Fruit fly (Drosophila melanogaster) whole organism, embryonic: ENCODE data around the gene UQCR-C2.

Experiments
- Antp ChIP-seq: fragments of 200-800 bp; sonication (Bioruptor generic); optimal IDR thresholded peaks from 3 replicates; lab custom pipeline; 2016; ENCODE audit warnings: missing biosample characterization, missing genetic modification characterization
- Bdp1 ChIP-seq: fragments of 200-800 bp; sonication (Bioruptor generic); optimal IDR thresholded peaks from 3 replicates; lab custom pipeline; 2016; ENCODE audit warnings: missing biosample characterization, missing genetic modification characterization
- CG11093 ChIP-seq: fragments of 200-800 bp; sonication (Bioruptor generic); IDR thresholded peaks from 3 replicates; pipeline ENCODE4 v1.3.6; 2022; ENCODE audit warnings: missing biosample characterization, missing genetic modification characterization
- CG11696 ChIP-seq: fragments of 200-800 bp; sonication (Bioruptor generic); IDR thresholded peaks from 2 replicates; pipeline ENCODE4 v1.3.6; 2022; ENCODE audit warnings: missing biosample characterization, missing genetic modification characterization
- CG1233 ChIP-seq: fragments of 200-800 bp; sonication (Bioruptor generic); optimal IDR thresholded peaks from 4 replicates; lab custom pipeline; 2018; ENCODE audit warnings: missing biosample characterization, mild to moderate bottlenecking, missing genetic modification characterization
- CG12391 ChIP-seq: fragments of 200-800 bp; sonication (Bioruptor generic); optimal IDR thresholded peaks from 3 replicates; lab custom pipeline; 2018; ENCODE audit warnings: missing biosample characterization, mild to moderate bottlenecking, missing genetic modification characterization, moderate library complexity
- CG12769 ChIP-seq: fragments of 200-800 bp; sonication (Bioruptor generic); optimal IDR thresholded peaks from 2 replicates; lab custom pipeline; 2019; ENCODE audit warnings: missing biosample characterization, mild to moderate bottlenecking, missing genetic modification characterization, moderate library complexity
- CG13287 ChIP-seq: fragments of 200-800 bp; sonication (Bioruptor generic); IDR thresholded peaks from 2 replicates; pipeline ENCODE4 v1.3.6; 2022; ENCODE audit warnings: missing biosample characterization, missing genetic modification characterization; ENCODE audit not compliant: partially characterized antibody
- CG13296 ChIP-seq: fragments of 200-800 bp; sonication (Bioruptor generic); optimal IDR thresholded peaks from 3 replicates; lab custom pipeline; 2018; ENCODE audit warnings: missing biosample characterization, mild to moderate bottlenecking, missing genetic modification characterization
- CG14860 ChIP-seq: fragments of 200-800 bp; sonication (Bioruptor generic); IDR thresholded peaks from 3 replicates; pipeline ENCODE4 v1.3.6; 2022; ENCODE audit warnings: missing biosample characterization, missing genetic modification characterization; ENCODE audit not compliant: partially characterized antibody
- CG15514 ChIP-seq: fragments of 200-800 bp; sonication (Bioruptor generic); optimal IDR thresholded peaks from 3 replicates; lab custom pipeline; 2017; ENCODE audit warnings: missing biosample characterization, missing genetic modification characterization, mild to moderate bottlenecking, moderate library complexity, missing genetic modification reagents
- CG15601 ChIP-seq: fragments of 200-800 bp; sonication (Bioruptor generic); optimal IDR thresholded peaks from 3 replicates; lab custom pipeline; 2019; ENCODE audit warnings: missing biosample characterization, mild to moderate bottlenecking, missing genetic modification characterization, moderate library complexity
- CG17361 ChIP-seq: fragments of 200-800 bp; sonication (Bioruptor generic); IDR thresholded peaks from 3 replicates; pipeline ENCODE4 v1.3.6; 2022; ENCODE audit warnings: missing biosample characterization, missing genetic modification characterization
- CG18011 ChIP-seq: fragments of 200-800 bp; sonication (Bioruptor generic); optimal IDR thresholded peaks from 2 replicates; lab custom pipeline; 2017; ENCODE audit warnings: missing biosample characterization, missing genetic modification characterization, mild to moderate bottlenecking, moderate library complexity, missing genotype
- CG2202 ChIP-seq: fragments of 200-800 bp; sonication (Bioruptor generic); optimal IDR thresholded peaks from 2 replicates; lab custom pipeline; 2018; ENCODE audit warnings: missing biosample characterization, mild to moderate bottlenecking, missing genetic modification characterization
- CG3838 ChIP-seq: fragments of 200-800 bp; sonication (Bioruptor generic); optimal IDR thresholded peaks from 3 replicates; lab custom pipeline; 2016; ENCODE audit warnings: missing biosample characterization, missing genetic modification characterization
- CG4424 ChIP-seq: fragments of 200-800 bp; sonication (Bioruptor generic); optimal IDR thresholded peaks from 3 replicates; lab custom pipeline; 2016; ENCODE audit warnings: missing biosample characterization, missing genetic modification characterization
- CG4820 ChIP-seq: fragments of 200-800 bp; sonication (Bioruptor generic); optimal IDR thresholded peaks from 3 replicates; lab custom pipeline; 2016; ENCODE audit warnings: missing biosample characterization, missing genetic modification characterization
- CG5953 ChIP-seq: fragments of 200-800 bp; sonication (Bioruptor generic); IDR thresholded peaks from 2 replicates; pipeline ENCODE4 v1.3.6; 2022; ENCODE audit warnings: missing biosample characterization, missing genetic modification characterization
- CG7928 ChIP-seq: fragments of 200-800 bp; sonication (Bioruptor generic); optimal IDR thresholded peaks from 2 replicates; lab custom pipeline; 2017; ENCODE audit warnings: missing biosample characterization, mild to moderate bottlenecking, missing genetic modification characterization
- CG8290 ChIP-seq, 3 experiments: fragments of 200-800 bp; sonication (Bioruptor generic); optimal IDR thresholded peaks; 2 replicates each; lab custom pipeline; 2016 to 2019; ENCODE audit warnings: missing biosample characterization in 3 of 3, missing genetic modification characterization in 3 of 3, mild to moderate bottlenecking in 2 of 3, moderate library complexity in 1 of 3
- CG8944 ChIP-seq: fragments of 200-800 bp; sonication (Bioruptor generic); optimal IDR thresholded peaks from 3 replicates; lab custom pipeline; 2016; ENCODE audit warnings: missing biosample characterization, missing genetic modification characterization
- CG9609 ChIP-seq: fragments of 200-800 bp; sonication (Bioruptor generic); optimal IDR thresholded peaks from 3 replicates; lab custom pipeline; 2016; ENCODE audit warnings: missing biosample characterization, missing genetic modification characterization
- CG9727 ChIP-seq: fragments of 200-800 bp; sonication (Bioruptor generic); optimal IDR thresholded peaks from 3 replicates; lab custom pipeline; 2017; ENCODE audit warnings: missing biosample characterization, mild to moderate bottlenecking, missing genetic modification characterization
- Eip74EF ChIP-seq, 2 experiments: fragments of 200-800 bp in 1 of 2; fragments of >200 bp in 1 of 2; sonication (Bioruptor generic) in 1 of 2; optimal IDR thresholded peaks; 2 replicates each; lab custom pipeline; 2017 to 2019; ENCODE audit warnings: missing biosample characterization in 2 of 2, missing genetic modification characterization in 2 of 2, mild to moderate bottlenecking in 1 of 2, moderate library complexity in 1 of 2
- HLH4C ChIP-seq: fragments of 200-800 bp; sonication (Bioruptor generic); IDR thresholded peaks from 3 replicates; pipeline ENCODE4 v1.3.6; 2022; ENCODE audit warnings: missing biosample characterization, missing genetic modification characterization; ENCODE audit not compliant: partially characterized antibody
- HLH54F ChIP-seq: fragments of 200-800 bp; sonication (Bioruptor generic); optimal IDR thresholded peaks from 3 replicates; lab custom pipeline; 2016; ENCODE audit warnings: missing biosample characterization, missing genetic modification characterization
- HmgZ ChIP-seq: fragments of 200-800 bp; sonication (Bioruptor generic); optimal IDR thresholded peaks from 2 replicates; lab custom pipeline; 2018; ENCODE audit warnings: missing biosample characterization, mild to moderate bottlenecking, missing genetic modification characterization
- Hr3 ChIP-seq: fragments of 200-800 bp; sonication (Bioruptor generic); optimal IDR thresholded peaks from 3 replicates; lab custom pipeline; 2016; ENCODE audit warnings: missing biosample characterization, missing genetic modification characterization
- Hr78 ChIP-seq, 2 experiments: fragments of 200-800 bp in 1 of 2; fragments of >200 bp in 1 of 2; sonication (Bioruptor generic) in 1 of 2; optimal IDR thresholded peaks; 2 replicates each; lab custom pipeline; 2017 to 2019; ENCODE audit warnings: missing biosample characterization in 2 of 2, missing genetic modification characterization in 2 of 2, mild to moderate bottlenecking in 1 of 2, moderate library complexity in 1 of 2
- MBD-R2 ChIP-seq: fragments of 200-800 bp; sonication (Bioruptor generic); IDR thresholded peaks from 2 replicates; pipeline ENCODE4 v1.3.6; 2022; ENCODE audit warnings: missing biosample characterization, missing genetic modification characterization
- Meics ChIP-seq: fragments of 200-800 bp; sonication (Bioruptor generic); optimal IDR thresholded peaks from 2 replicates; lab custom pipeline; 2017; ENCODE audit warnings: missing biosample characterization, mild to moderate bottlenecking, missing genetic modification characterization
- Nf-YB ChIP-seq: fragments of 200-800 bp; sonication (Bioruptor generic); optimal IDR thresholded peaks from 3 replicates; lab custom pipeline; 2019; ENCODE audit warnings: missing biosample characterization, mild to moderate bottlenecking, missing genetic modification characterization, moderate library complexity
- PHDP ChIP-seq: fragments of 200-800 bp; sonication (Bioruptor generic); optimal IDR thresholded peaks from 3 replicates; lab custom pipeline; 2018; ENCODE audit warnings: missing biosample characterization, mild to moderate bottlenecking, missing genetic modification characterization, moderate library complexity
- cg ChIP-seq: fragments of 200-800 bp; sonication (Bioruptor generic); optimal IDR thresholded peaks from 3 replicates; lab custom pipeline; 2019; ENCODE audit warnings: missing biosample characterization, mild to moderate bottlenecking, missing genetic modification characterization, moderate library complexity
- dati ChIP-seq: fragments of 200-800 bp; sonication (Bioruptor generic); IDR thresholded peaks from 2 replicates; pipeline ENCODE4 v1.3.6; 2022; ENCODE audit warnings: missing biosample characterization, missing genetic modification characterization
- dpn ChIP-seq, 2 experiments: fragments of 200-800 bp; sonication (Bioruptor generic); optimal IDR thresholded peaks; 3 replicates each; lab custom pipeline; 2016; ENCODE audit warnings: missing biosample characterization in 2 of 2, missing genetic modification characterization in 2 of 2
- emc ChIP-seq: fragments of 200-800 bp; sonication (Bioruptor generic); optimal IDR thresholded peaks from 2 replicates; lab custom pipeline; 2016; ENCODE audit warnings: missing biosample characterization, missing genetic modification characterization
- fd64A ChIP-seq: fragments of 200-800 bp; sonication (Bioruptor generic); optimal IDR thresholded peaks from 3 replicates; lab custom pipeline; 2018; ENCODE audit warnings: missing biosample characterization, mild to moderate bottlenecking, missing genetic modification characterization
- fu2 ChIP-seq: fragments of 200-800 bp; sonication (Bioruptor generic); optimal IDR thresholded peaks from 2 replicates; lab custom pipeline; 2016; ENCODE audit warnings: missing biosample characterization, missing genetic modification characterization
- gsb ChIP-seq: fragments of 200-800 bp; sonication (Bioruptor generic); IDR thresholded peaks from 2 replicates; pipeline ENCODE4 v1.3.6; 2022; ENCODE audit warnings: missing biosample characterization, missing genetic modification characterization
- hbn ChIP-seq: fragments of 200-800 bp; sonication (Bioruptor generic); IDR thresholded peaks from 2 replicates; pipeline ENCODE4 v1.3.6; 2022; ENCODE audit warnings: missing biosample characterization, missing genetic modification characterization; ENCODE audit not compliant: partially characterized antibody
- kni ChIP-seq: fragments of 200-800 bp; sonication (Bioruptor generic); optimal IDR thresholded peaks from 3 replicates; lab custom pipeline; 2017; ENCODE audit warnings: mild to moderate bottlenecking, missing biosample characterization, missing genetic modification reagents, missing genetic modification characterization
- knrl ChIP-seq: fragments of 200-800 bp; sonication (Bioruptor generic); IDR thresholded peaks from 3 replicates; pipeline ENCODE4 v1.3.6; 2022; ENCODE audit warnings: missing biosample characterization, missing genetic modification characterization; ENCODE audit not compliant: partially characterized antibody
- org-1 ChIP-seq: fragments of 200-800 bp; sonication (Bioruptor generic); optimal IDR thresholded peaks from 2 replicates; lab custom pipeline; 2017; ENCODE audit warnings: missing biosample characterization, missing genetic modification characterization
- phol ChIP-seq: fragments of 200-800 bp; sonication (Bioruptor generic); optimal IDR thresholded peaks from 3 replicates; lab custom pipeline; 2018; ENCODE audit warnings: missing biosample characterization, mild to moderate bottlenecking, missing genetic modification characterization, moderate library complexity
- tin ChIP-seq: fragments of 200-800 bp; sonication (Bioruptor generic); optimal IDR thresholded peaks from 3 replicates; lab custom pipeline; 2016; ENCODE audit warnings: missing biosample characterization, missing genetic modification characterization
- tll ChIP-seq, 2 experiments: fragments of 200-800 bp in 1 of 2; fragments of >200 bp in 1 of 2; sonication (Bioruptor generic) in 1 of 2; optimal IDR thresholded peaks; 2 replicates each; lab custom pipeline; 2017 to 2019; ENCODE audit warnings: missing biosample characterization in 2 of 2, missing genetic modification characterization in 2 of 2, mild to moderate bottlenecking in 1 of 2, moderate library complexity in 1 of 2

UQCR-C2 gene

dm6 chr3L:16581201-16581705 is 2.7 kb upstream of the UQCR-C2 start, which contains the start of gene Smn (continued):
- TF ChIP-seq CG11696: no peak
- TF ChIP-seq CG11093 (GFP tag; lab: Robert Waterston, UW): 0 out of 3 replicates have a peak, but pooled peaks have one; percentile 13
- peak; percentile 22 for TF ChIP-seq Bdp1 (GFP tag; lab: Kevin White, UChicago)
- TF ChIP-seq CG17361: peak; percentile 58; the same call in 2 of the 3 replicates
- peak; percentile 36 for TF ChIP-seq CG9609 (GFP tag; lab: Kevin White, UChicago)
- no peak for TF ChIP-seq gsb (GFP tag; lab: Robert Waterston, UW)
- peak; percentile 23 for TF ChIP-seq CG18011 (GFP tag; lab: Kevin White, UChicago)
- peak; percentile 37 for TF ChIP-seq CG4424 (GFP tag; lab: Kevin White, UChicago)
- TF ChIP-seq emc (GFP tag; lab: Kevin White, UChicago): no peak
- peak; percentile 81 for TF ChIP-seq HLH4C (GFP tag; lab: Robert Waterston, UW)
- TF ChIP-seq Eip74EF (GFP tag; optimal IDR thresholded peaks at IDR 0.05; lab: Kevin White, UChicago): no peak
- TF ChIP-seq kni (GFP tag; lab: Kevin White, UChicago): peak; percentile 35
- no peak for TF ChIP-seq CG5953 (GFP tag; lab: Robert Waterston, UW)
- peak; percentile 27 for TF ChIP-seq CG13296 (GFP tag; lab: Kevin White, UChicago)
- TF ChIP-seq CG8944: peak; percentile 22
- TF ChIP-seq CG4820 (GFP tag; lab: Kevin White, UChicago): peak; percentile 27
- TF ChIP-seq CG12769 (tag; lab: Kevin White, UChicago): peak; percentile 29
- peak; percentile 55 for TF ChIP-seq MBD-R2
- TF ChIP-seq knrl (GFP tag; lab: Robert Waterston, UW): peak; percentile 86
- TF ChIP-seq Nf-YB (GFP tag; lab: Kevin White, UChicago): peak; percentile 7
- peak; percentile 29 for TF ChIP-seq CG1233
- TF ChIP-seq tll (GFP tag; optimal IDR thresholded peaks at IDR 0.05; lab: Kevin White, UChicago): no peak
- TF ChIP-seq phol (tag; lab: Kevin White, UChicago): peak; percentile 59
- TF ChIP-seq CG14860 (GFP tag; lab: Robert Waterston, UW): peak; percentile 84
- peak; percentile 52 for TF ChIP-seq Meics (GFP tag; lab: Kevin White, UChicago)
- TF ChIP-seq CG12391 (tag; lab: Kevin White, UChicago): peak; percentile 61
- peak; percentile 47 for TF ChIP-seq PHDP
- peak; percentile 77 for TF ChIP-seq hbn
- TF ChIP-seq HLH54F (GFP tag; lab: Kevin White, UChicago): peak; percentile 60
- TF ChIP-seq fu2 (GFP tag; lab: Kevin White, UChicago): peak; percentile 51
- TF ChIP-seq tin (GFP tag; lab: Kevin White, UChicago): peak; percentile 44
- TF ChIP-seq CG15601 (tag; lab: Kevin White, UChicago): peak; percentile 19
- TF ChIP-seq CG13287 (GFP tag; lab: Robert Waterston, UW): peak; percentile 84
- no peak for TF ChIP-seq CG2202
- TF ChIP-seq CG15514: peak; percentile 57
- TF ChIP-seq HmgZ: peak; percentile 29
- TF ChIP-seq org-1 (GFP tag; lab: Kevin White, UChicago): peak; percentile 1
- TF ChIP-seq dati (GFP tag; lab: Robert Waterston, UW): no peak
- TF ChIP-seq CG3838 (GFP tag; lab: Kevin White, UChicago): no peak
- peak; percentile 52 for TF ChIP-seq Hr3 (GFP tag; lab: Kevin White, UChicago)
- TF ChIP-seq dpn (GFP tag; optimal IDR thresholded peaks at IDR 0.05; lab: Kevin White, UChicago): peak; percentile 39 to 58
- peak; percentile 68 for TF ChIP-seq CG8290 (GFP tag; optimal IDR thresholded peaks at IDR 0.05; lab: Kevin White, UChicago)
- TF ChIP-seq CG8290 (tag; optimal IDR thresholded peaks at IDR 0.05; lab: Kevin White, UChicago): peak; percentile 13 to 67
- no peak for TF ChIP-seq fd64A (GFP tag; lab: Kevin White, UChicago)
- TF ChIP-seq CG7928 (GFP tag; lab: Kevin White, UChicago): peak; percentile 26
- TF ChIP-seq CG9727 (GFP tag; lab: Kevin White, UChicago): peak; percentile 44
- no peak for TF ChIP-seq Hr78 (GFP tag; optimal IDR thresholded peaks at IDR 0.05; lab: Kevin White, UChicago)
- TF ChIP-seq Antp (GFP tag; lab: Kevin White, UChicago): peak; percentile 22
- TF ChIP-seq cg (GFP tag; lab: Kevin White, UChicago): no peak
